Fruit fly (Drosophila melanogaster) whole organism, embryonic: ENCODE results near the gene tub.
A peak's percentile ranks its signal among the peaks of the same experiment; 100 is the strongest.

ENCODE experiments used
- ATbp ChIP-seq: fragments of 200-800 bp; sonication (Bioruptor generic); optimal IDR thresholded peaks from 2 replicates; lab custom pipeline; 2017; ENCODE audit warnings: missing biosample characterization, mild to moderate bottlenecking, missing genetic modification characterization, missing genetic modification reagents
- Ada2b ChIP-seq: fragments of 200-800 bp; sonication (Bioruptor generic); IDR thresholded peaks from 2 replicates; pipeline ENCODE4 v1.3.6; 2022; ENCODE audit warnings: missing biosample characterization, missing genetic modification characterization
- Antp ChIP-seq: fragments of 200-800 bp; sonication (Bioruptor generic); optimal IDR thresholded peaks from 3 replicates; lab custom pipeline; 2016; ENCODE audit warnings: missing biosample characterization, missing genetic modification characterization
- Awh ChIP-seq: fragments of 200-800 bp; sonication (Bioruptor generic); IDR thresholded peaks from 2 replicates; pipeline ENCODE4, ENCODE4 v1.3.6; 2022; ENCODE audit warnings: missing biosample characterization, missing genetic modification characterization
- CG10321 ChIP-seq: fragments of 200-800 bp; sonication (Bioruptor generic); IDR thresholded peaks from 2 replicates; pipeline ENCODE4 v1.3.6; 2022; ENCODE audit warnings: missing biosample characterization, missing genetic modification characterization
- CG12769 ChIP-seq: fragments of 200-800 bp; sonication (Bioruptor generic); optimal IDR thresholded peaks from 2 replicates; lab custom pipeline; 2019; ENCODE audit warnings: missing biosample characterization, mild to moderate bottlenecking, missing genetic modification characterization, moderate library complexity
- CG14050 ChIP-seq: fragments of 200-800 bp; sonication (Bioruptor generic); IDR thresholded peaks from 3 replicates; pipeline ENCODE4 v1.3.6; 2022; ENCODE audit warnings: missing biosample characterization, missing genetic modification characterization
- CG15601 ChIP-seq: fragments of 200-800 bp; sonication (Bioruptor generic); optimal IDR thresholded peaks from 3 replicates; lab custom pipeline; 2019; ENCODE audit warnings: missing biosample characterization, mild to moderate bottlenecking, missing genetic modification characterization, moderate library complexity
- CG1647 ChIP-seq: fragments of 200-800 bp; sonication (Bioruptor generic); optimal IDR thresholded peaks from 3 replicates; lab custom pipeline; 2016; ENCODE audit warnings: missing biosample characterization, missing genetic modification characterization
- CG17829 ChIP-seq: fragments of 200-800 bp; optimal IDR thresholded peaks from 2 replicates; lab custom pipeline; 2019; ENCODE audit warnings: missing biosample characterization, mild to moderate bottlenecking, missing genetic modification characterization, moderate library complexity
- CG18764 ChIP-seq: fragments of 200-800 bp; sonication (Bioruptor generic); optimal IDR thresholded peaks from 3 replicates; lab custom pipeline; 2016; ENCODE audit warnings: missing biosample characterization, missing genetic modification characterization
- CG6689 ChIP-seq: fragments of 200-800 bp; sonication (Bioruptor generic); IDR thresholded peaks from 2 replicates; pipeline ENCODE4 v1.3.6; 2022; ENCODE audit warnings: missing biosample characterization, missing genetic modification characterization
- CG6854 ChIP-seq: fragments of 200-800 bp; sonication (Bioruptor generic); optimal IDR thresholded peaks from 3 replicates; lab custom pipeline; 2017; ENCODE audit warnings: missing biosample characterization, mild to moderate bottlenecking, missing genetic modification characterization
- CG7786 ChIP-seq: fragments of 200-800 bp; sonication (Bioruptor generic); optimal IDR thresholded peaks from 2 replicates; lab custom pipeline; 2016; ENCODE audit warnings: missing biosample characterization, missing genetic modification characterization
- CG7963 ChIP-seq: fragments of 200-800 bp; sonication (Bioruptor generic); IDR thresholded peaks from 3 replicates; pipeline ENCODE4 v1.3.6; 2022; ENCODE audit warnings: missing biosample characterization, missing genetic modification characterization; ENCODE audit not compliant: partially characterized antibody
- CG8388 ChIP-seq: fragments of 200-800 bp; sonication (Bioruptor generic); optimal IDR thresholded peaks from 2 replicates; lab custom pipeline; 2019; ENCODE audit warnings: missing biosample characterization, mild to moderate bottlenecking, missing genetic modification characterization, moderate library complexity
- CG8765 ChIP-seq: fragments of 200-800 bp; sonication (Bioruptor generic); IDR thresholded peaks from 2 replicates; pipeline ENCODE4 v1.3.6; 2022; ENCODE audit warnings: missing biosample characterization, missing genetic modification characterization
- CG9797 ChIP-seq: fragments of 200-800 bp; sonication (Bioruptor generic); optimal IDR thresholded peaks from 3 replicates; lab custom pipeline; 2018; ENCODE audit warnings: missing biosample characterization, mild to moderate bottlenecking, missing genetic modification characterization
- Dbx ChIP-seq: fragments of 200-800 bp; sonication (Bioruptor generic); IDR thresholded peaks from 3 replicates; pipeline ENCODE4 v1.3.6; 2022; ENCODE audit warnings: missing biosample characterization, missing genetic modification characterization
- Dek ChIP-seq: fragments of 200-800 bp; sonication (Bioruptor generic); optimal IDR thresholded peaks from 3 replicates; lab custom pipeline; 2019; ENCODE audit warnings: missing biosample characterization, mild to moderate bottlenecking, missing genetic modification characterization, moderate library complexity
- Drgx ChIP-seq: fragments of 200-800 bp; sonication (Bioruptor generic); IDR thresholded peaks from 2 replicates; pipeline ENCODE4 v1.3.6; 2022; ENCODE audit warnings: missing biosample characterization, missing genetic modification characterization
- H15 ChIP-seq: fragments of 200-800 bp; sonication (Bioruptor generic); IDR thresholded peaks from 3 replicates; pipeline ENCODE4 v1.3.6; 2022; ENCODE audit warnings: missing biosample characterization, missing genetic modification characterization
- Hey ChIP-seq: fragments of 200-800 bp; sonication (Bioruptor generic); optimal IDR thresholded peaks from 3 replicates; lab custom pipeline; 2018; ENCODE audit warnings: missing biosample characterization, mild to moderate bottlenecking, missing genetic modification characterization
- Nf-YA ChIP-seq: fragments of 200-800 bp; sonication (Bioruptor generic); IDR thresholded peaks from 2 replicates; pipeline ENCODE4 v1.3.6; 2022; ENCODE audit warnings: missing biosample characterization, missing genetic modification characterization
- Side ChIP-seq: fragments of 200-800 bp; sonication (Bioruptor generic); optimal IDR thresholded peaks from 2 replicates; lab custom pipeline; 2016; ENCODE audit warnings: missing biosample characterization, missing genetic modification characterization
- Sox100B ChIP-seq: fragments of 200-800 bp; sonication (Bioruptor generic); optimal IDR thresholded peaks from 3 replicates; lab custom pipeline; 2018; ENCODE audit warnings: missing biosample characterization, mild to moderate bottlenecking, missing genetic modification characterization
- YL-1 ChIP-seq: fragments of 200-800 bp; sonication (Bioruptor generic); optimal IDR thresholded peaks from 3 replicates; lab custom pipeline; 2017; ENCODE audit warnings: missing biosample characterization, mild to moderate bottlenecking, missing genetic modification characterization
- bcd ChIP-seq: fragments of 200-800 bp; sonication (Bioruptor generic); optimal IDR thresholded peaks from 2 replicates; lab custom pipeline; 2017; ENCODE audit warnings: missing biosample characterization, mild to moderate bottlenecking, missing genetic modification characterization
- bigmax ChIP-seq: fragments of 200-800 bp; sonication (Bioruptor generic); optimal IDR thresholded peaks from 2 replicates; lab custom pipeline; 2018; ENCODE audit warnings: missing biosample characterization, mild to moderate bottlenecking, missing genetic modification characterization
- br ChIP-seq: fragments of >200 bp; optimal IDR thresholded peaks from 2 replicates; lab custom pipeline; 2017
- cad ChIP-seq: fragments of >200 bp; optimal IDR thresholded peaks from 2 replicates; lab custom pipeline; 2017; ENCODE audit warnings: missing biosample characterization, missing genetic modification characterization
- cas ChIP-seq: fragments of 200-800 bp; sonication (Bioruptor generic); IDR thresholded peaks from 2 replicates; pipeline ENCODE4 v1.3.6; 2022; ENCODE audit warnings: missing biosample characterization, missing genetic modification characterization
- chinmo ChIP-seq: fragments of 200-800 bp; sonication (Bioruptor generic); IDR thresholded peaks from 4 replicates; pipeline ENCODE4 v1.3.6; 2022; ENCODE audit warnings: missing biosample characterization, missing genetic modification characterization; ENCODE audit not compliant: partially characterized antibody
- ci ChIP-seq: fragments of 200-800 bp; sonication (Bioruptor generic); IDR thresholded peaks from 3 replicates; pipeline ENCODE4 v1.3.6; 2022; ENCODE audit warnings: missing biosample characterization, missing genetic modification characterization
- crp ChIP-seq, 2 experiments: fragments of 200-800 bp; sonication (Bioruptor generic); optimal IDR thresholded peaks; 2 replicates in 1 of 2; 3 replicates in 1 of 2; lab custom pipeline; 2017; ENCODE audit warnings: missing biosample characterization in 2 of 2, missing genetic modification characterization in 2 of 2, mild to moderate bottlenecking in 1 of 2, moderate library complexity in 1 of 2
- en ChIP-seq: fragments of 200-800 bp; sonication (Bioruptor generic); optimal IDR thresholded peaks from 2 replicates; lab custom pipeline; 2016; ENCODE audit warnings: missing biosample characterization, missing genetic modification characterization
- ham ChIP-seq: fragments of 200-800 bp; sonication (Bioruptor generic); IDR thresholded peaks from 2 replicates; pipeline ENCODE4 v1.3.6; 2022; ENCODE audit warnings: missing biosample characterization, missing genetic modification characterization
- jing ChIP-seq: fragments of 200-800 bp; sonication (Bioruptor generic); optimal IDR thresholded peaks from 2 replicates; lab custom pipeline; 2018; ENCODE audit warnings: missing biosample characterization, mild to moderate bottlenecking, missing genetic modification characterization
- lola ChIP-seq, 3 experiments: fragments of >200 bp in 2 of 3; fragments of 200-800 bp in 1 of 3; sonication (Bioruptor generic) in 1 of 3; optimal IDR thresholded peaks; 2 replicates each; lab custom pipeline; 2017 to 2019; ENCODE audit warnings: missing biosample characterization in 3 of 3, missing genetic modification characterization in 3 of 3, mild to moderate bottlenecking in 1 of 3, moderate library complexity in 1 of 3
- mld ChIP-seq: fragments of 200-800 bp; sonication (Bioruptor generic); IDR thresholded peaks from 3 replicates; pipeline ENCODE4 v1.3.6; 2022; ENCODE audit warnings: missing biosample characterization, missing genetic modification characterization; ENCODE audit not compliant: partially characterized antibody
- nerfin-1 ChIP-seq: fragments of 200-800 bp; sonication (Bioruptor generic); optimal IDR thresholded peaks from 3 replicates; lab custom pipeline; 2019; ENCODE audit warnings: missing biosample characterization, mild to moderate bottlenecking, missing genetic modification characterization, moderate library complexity
- nom ChIP-seq: fragments of 200-800 bp; sonication (Bioruptor generic); optimal IDR thresholded peaks from 2 replicates; lab custom pipeline; 2017; ENCODE audit warnings: missing biosample characterization, missing genetic modification characterization, mild to moderate bottlenecking, moderate library complexity, missing genetic modification reagents
- phol ChIP-seq: fragments of 200-800 bp; sonication (Bioruptor generic); optimal IDR thresholded peaks from 3 replicates; lab custom pipeline; 2018; ENCODE audit warnings: missing biosample characterization, mild to moderate bottlenecking, missing genetic modification characterization, moderate library complexity
- ranshi ChIP-seq: fragments of 200-800 bp; sonication (Bioruptor generic); IDR thresholded peaks from 2 replicates; pipeline ENCODE4 v1.3.6; 2022; ENCODE audit warnings: missing biosample characterization, missing genetic modification characterization
- run ChIP-seq: fragments of 200-800 bp; sonication (Bioruptor generic); optimal IDR thresholded peaks from 3 replicates; lab custom pipeline; 2018; ENCODE audit warnings: missing biosample characterization, mild to moderate bottlenecking, missing genetic modification characterization
- ttk ChIP-seq: fragments of 200-800 bp; sonication (Bioruptor generic); IDR thresholded peaks from 2 replicates; pipeline ENCODE4 v2.1.2; 2022; ENCODE audit warnings: missing biosample characterization, missing genetic modification characterization
- unpg ChIP-seq: fragments of 200-800 bp; sonication (Bioruptor generic); optimal IDR thresholded peaks from 3 replicates; lab custom pipeline; 2018; ENCODE audit warnings: missing biosample characterization, mild to moderate bottlenecking, missing genetic modification characterization, moderate library complexity
- vfl ChIP-seq: fragments of 200-800 bp; sonication (Bioruptor generic); optimal IDR thresholded peaks from 2 replicates; lab custom pipeline; 2016; ENCODE audit warnings: missing biosample characterization, missing genetic modification characterization

Gene tub

dm6 chr3R:4394654-4395581 lies 7.4 kb downstream of the tub start (continued):
- TF ChIP-seq Hey (tag; lab: Kevin White, UChicago) (peak; percentile 67), Drgx (peak; percentile 95), lola (GFP tag; optimal IDR thresholded peaks at IDR 0.05; lab: Kevin White, UChicago) (peak in 1 of 3 experiments; percentile 51), Awh (GFP tag; lab: Robert Waterston, UW) (peak; percentile 72; the same call in 1 of the 2 replicates), Ada2b (GFP tag; lab: Robert Waterston, UW) (peak; percentile 86), CG17829 (tag; lab: Kevin White, UChicago) (peak; percentile 84), ham (peak; percentile 37; the same call in 1 of the 2 replicates), Nf-YA (GFP tag; lab: Robert Waterston, UW) (peak; percentile 74), CG15601 (peak; percentile 75), jing (GFP tag; lab: Kevin White, UChicago) (no peak), CG6854 (peak; percentile 73), CG12769 (tag; lab: Kevin White, UChicago) (peak; percentile 97), vfl (peak; percentile 80), Antp (GFP tag; lab: Kevin White, UChicago) (peak; percentile 90), crp (GFP tag; optimal IDR thresholded peaks at IDR 0.05; lab: Kevin White, UChicago) (peak in 1 of 2 experiments; percentile 49), chinmo (GFP tag; lab: Robert Waterston, UW) (no peak), cas (GFP tag; lab: Robert Waterston, UW) (peak; percentile 66; the same call in 1 of the 2 replicates), Dek (tag; lab: Kevin White, UChicago) (peak; percentile 86), H15 (GFP tag; lab: Robert Waterston, UW) (peak; percentile 86), CG7786 (GFP tag; lab: Kevin White, UChicago) (peak; percentile 92), CG10321 (GFP tag; lab: Robert Waterston, UW) (peak; percentile 61; the same call in 1 of the 2 replicates), ttk (GFP tag; lab: Robert Waterston, UW) (peak; percentile 85), CG9797 (GFP tag; lab: Kevin White, UChicago) (no peak), ci (GFP tag; lab: Robert Waterston, UW) (peak; percentile 93), Side (GFP tag; lab: Kevin White, UChicago) (peak; percentile 87), en (peak; percentile 73), CG7963 (GFP tag; lab: Robert Waterston, UW) (no peak), ranshi (peak; percentile 88; the same call in 1 of the 2 replicates), unpg (peak; percentile 90), cad (no peak), YL-1 (GFP tag; lab: Kevin White, UChicago) (no peak), CG14050 (peak; percentile 86), br (lab: Kevin White, UChicago) (no peak), run (tag; lab: Kevin White, UChicago) (peak; percentile 69), bcd (GFP tag; lab: Kevin White, UChicago) (peak; percentile 91), ATbp (GFP tag; lab: Kevin White, UChicago) (peak; percentile 86), CG18764 (GFP tag; lab: Kevin White, UChicago) (peak; percentile 67), CG1647 (GFP tag; lab: Kevin White, UChicago) (peak; percentile 82), nerfin-1 (tag; lab: Kevin White, UChicago) (peak; percentile 76), CG8388 (peak; percentile 81), CG6689 (GFP tag; lab: Robert Waterston, UW) (peak; percentile 86), bigmax (GFP tag; lab: Kevin White, UChicago) (no peak), Sox100B (GFP tag; lab: Kevin White, UChicago) (peak; percentile 82), phol (tag; lab: Kevin White, UChicago) (peak; percentile 86), nom (GFP tag; lab: Kevin White, UChicago) (no peak), Dbx (peak; percentile 89), mld (GFP tag; lab: Robert Waterston, UW) (no peak), CG8765 (peak; percentile 23; the same call in 1 of the 2 replicates)
